Fruit fly (Drosophila melanogaster) whole organism, embryonic: ENCODE data around the gene Enoph.

Experiments
- Antp ChIP-seq: fragments of 200-800 bp; sonication (Bioruptor generic); optimal IDR thresholded peaks from 3 replicates; lab custom pipeline; 2016; ENCODE audit warnings: missing biosample characterization, missing genetic modification characterization
- CG10274 ChIP-seq: fragments of 200-800 bp; sonication (Bioruptor generic); optimal IDR thresholded peaks from 3 replicates; lab custom pipeline; 2017; ENCODE audit warnings: missing biosample characterization, mild to moderate bottlenecking, missing genetic modification characterization
- CG10979 ChIP-seq: fragments of 200-800 bp; sonication (Bioruptor generic); optimal IDR thresholded peaks from 2 replicates; lab custom pipeline; 2018; ENCODE audit warnings: missing biosample characterization, mild to moderate bottlenecking, missing genetic modification characterization, moderate library complexity
- CG12071 ChIP-seq: fragments of 200-800 bp; sonication (Bioruptor generic); optimal IDR thresholded peaks from 3 replicates; lab custom pipeline; 2018; ENCODE audit warnings: missing biosample characterization, mild to moderate bottlenecking, missing genetic modification characterization
- CG12659 ChIP-seq: fragments of 200-800 bp; sonication (Bioruptor generic); optimal IDR thresholded peaks from 3 replicates; lab custom pipeline; 2017; ENCODE audit warnings: mild to moderate bottlenecking, missing biosample characterization, missing genetic modification reagents, missing genetic modification characterization
- CG13894 ChIP-seq: fragments of 200-800 bp; sonication (Bioruptor generic); optimal IDR thresholded peaks from 3 replicates; lab custom pipeline; 2018; ENCODE audit warnings: missing biosample characterization, mild to moderate bottlenecking, missing genetic modification characterization, moderate library complexity
- CG17359 ChIP-seq: fragments of 200-800 bp; sonication (Bioruptor generic); optimal IDR thresholded peaks from 3 replicates; lab custom pipeline; 2018; ENCODE audit warnings: missing biosample characterization, mild to moderate bottlenecking, missing genetic modification characterization, moderate library complexity
- CG17829 ChIP-seq: fragments of 200-800 bp; optimal IDR thresholded peaks from 2 replicates; lab custom pipeline; 2019; ENCODE audit warnings: missing biosample characterization, mild to moderate bottlenecking, missing genetic modification characterization, moderate library complexity
- CG1832 ChIP-seq: fragments of 200-800 bp; sonication (Bioruptor generic); optimal IDR thresholded peaks from 2 replicates; lab custom pipeline; 2017; ENCODE audit warnings: missing biosample characterization, mild to moderate bottlenecking, missing genetic modification characterization, inconsistent platforms
- CG18599 ChIP-seq: fragments of 200-800 bp; sonication (Bioruptor generic); optimal IDR thresholded peaks from 3 replicates; lab custom pipeline; 2017; ENCODE audit warnings: missing biosample characterization, missing genetic modification characterization, mild to moderate bottlenecking, moderate library complexity, missing genetic modification reagents
- CG18764 ChIP-seq: fragments of 200-800 bp; sonication (Bioruptor generic); optimal IDR thresholded peaks from 3 replicates; lab custom pipeline; 2016; ENCODE audit warnings: missing biosample characterization, missing genetic modification characterization
- CG2116 ChIP-seq: fragments of 200-800 bp; sonication (Bioruptor generic); optimal IDR thresholded peaks from 3 replicates; lab custom pipeline; 2018; ENCODE audit warnings: missing biosample characterization, mild to moderate bottlenecking, missing genetic modification characterization
- CG2678 ChIP-seq: fragments of 200-800 bp; sonication (Bioruptor generic); optimal IDR thresholded peaks from 3 replicates; lab custom pipeline; 2019; ENCODE audit warnings: missing biosample characterization, mild to moderate bottlenecking, missing genetic modification characterization, moderate library complexity
- CG31365 ChIP-seq: fragments of 200-800 bp; sonication (Bioruptor generic); optimal IDR thresholded peaks from 2 replicates; lab custom pipeline; 2018; ENCODE audit warnings: missing biosample characterization, mild to moderate bottlenecking, missing genetic modification characterization
- CG31441 ChIP-seq: fragments of 200-800 bp; sonication (Bioruptor generic); IDR thresholded peaks from 2 replicates; pipeline ENCODE4 v1.3.6; 2022; ENCODE audit warnings: missing biosample characterization, missing genetic modification characterization
- CG32767 ChIP-seq: fragments of 200-800 bp; sonication (Bioruptor generic); IDR thresholded peaks from 2 replicates; pipeline ENCODE4 v1.3.6; 2022; ENCODE audit warnings: missing biosample characterization, missing genetic modification characterization
- CG4424 ChIP-seq: fragments of 200-800 bp; sonication (Bioruptor generic); optimal IDR thresholded peaks from 3 replicates; lab custom pipeline; 2016; ENCODE audit warnings: missing biosample characterization, missing genetic modification characterization
- CG6689 ChIP-seq: fragments of 200-800 bp; sonication (Bioruptor generic); IDR thresholded peaks from 2 replicates; pipeline ENCODE4 v1.3.6; 2022; ENCODE audit warnings: missing biosample characterization, missing genetic modification characterization
- CG7839 ChIP-seq: fragments of 200-800 bp; sonication (Bioruptor generic); optimal IDR thresholded peaks from 3 replicates; lab custom pipeline; 2018; ENCODE audit warnings: missing biosample characterization, mild to moderate bottlenecking, missing genetic modification characterization, moderate library complexity
- CG9727 ChIP-seq: fragments of 200-800 bp; sonication (Bioruptor generic); optimal IDR thresholded peaks from 3 replicates; lab custom pipeline; 2017; ENCODE audit warnings: missing biosample characterization, mild to moderate bottlenecking, missing genetic modification characterization
- CG9876 ChIP-seq: fragments of 200-800 bp; sonication (Bioruptor generic); optimal IDR thresholded peaks from 2 replicates; lab custom pipeline; 2016; ENCODE audit warnings: missing biosample characterization, missing genetic modification characterization
- Chrac-16 ChIP-seq: fragments of 200-800 bp; sonication (Bioruptor generic); optimal IDR thresholded peaks from 3 replicates; lab custom pipeline; 2016; ENCODE audit warnings: missing biosample characterization, missing genetic modification characterization
- Dbx ChIP-seq: fragments of 200-800 bp; sonication (Bioruptor generic); IDR thresholded peaks from 3 replicates; pipeline ENCODE4 v1.3.6; 2022; ENCODE audit warnings: missing biosample characterization, missing genetic modification characterization
- Dref ChIP-seq: fragments of 200-800 bp; sonication (Bioruptor generic); IDR thresholded peaks from 2 replicates; pipeline ENCODE4 v1.3.6; 2022; ENCODE audit warnings: missing biosample characterization, missing genetic modification characterization
- Drgx ChIP-seq: fragments of 200-800 bp; sonication (Bioruptor generic); IDR thresholded peaks from 2 replicates; pipeline ENCODE4 v1.3.6; 2022; ENCODE audit warnings: missing biosample characterization, missing genetic modification characterization
- H15 ChIP-seq: fragments of 200-800 bp; sonication (Bioruptor generic); IDR thresholded peaks from 3 replicates; pipeline ENCODE4 v1.3.6; 2022; ENCODE audit warnings: missing biosample characterization, missing genetic modification characterization
- HHEX ChIP-seq: fragments of 200-800 bp; sonication (Bioruptor generic); optimal IDR thresholded peaks from 3 replicates; lab custom pipeline; 2017; ENCODE audit warnings: missing biosample characterization, mild to moderate bottlenecking, missing genetic modification characterization, missing genetic modification reagents
- HLHmδ ChIP-seq: fragments of 200-800 bp; sonication (Bioruptor generic); optimal IDR thresholded peaks from 2 replicates; lab custom pipeline; 2018; ENCODE audit warnings: missing biosample characterization, mild to moderate bottlenecking, missing genetic modification characterization, moderate library complexity
- Hey ChIP-seq: fragments of 200-800 bp; sonication (Bioruptor generic); optimal IDR thresholded peaks from 3 replicates; lab custom pipeline; 2018; ENCODE audit warnings: missing biosample characterization, mild to moderate bottlenecking, missing genetic modification characterization
- Hmx ChIP-seq: fragments of 200-800 bp; sonication (Bioruptor generic); optimal IDR thresholded peaks from 2 replicates; lab custom pipeline; 2016; ENCODE audit warnings: missing biosample characterization, missing genetic modification characterization
- Hr51 ChIP-seq, 2 experiments: fragments of 200-800 bp; sonication (Bioruptor generic); optimal IDR thresholded peaks; 2 replicates in 1 of 2; 3 replicates in 1 of 2; lab custom pipeline; 2016 to 2018; ENCODE audit warnings: missing biosample characterization in 2 of 2, missing genetic modification characterization in 2 of 2, mild to moderate bottlenecking in 1 of 2, moderate library complexity in 1 of 2
- NFAT ChIP-seq: fragments of 200-800 bp; sonication (Bioruptor generic); IDR thresholded peaks from 2 replicates; pipeline ENCODE4 v1.3.6; 2022; ENCODE audit warnings: missing biosample characterization, missing genetic modification characterization
- PHDP ChIP-seq: fragments of 200-800 bp; sonication (Bioruptor generic); optimal IDR thresholded peaks from 3 replicates; lab custom pipeline; 2018; ENCODE audit warnings: missing biosample characterization, mild to moderate bottlenecking, missing genetic modification characterization, moderate library complexity
- Xrp1 ChIP-seq: fragments of 200-800 bp; sonication (Bioruptor generic); IDR thresholded peaks from 2 replicates; pipeline ENCODE4 v1.3.6; 2022; ENCODE audit warnings: missing biosample characterization, missing genetic modification characterization
- ara ChIP-seq: fragments of 200-800 bp; sonication (Bioruptor generic); IDR thresholded peaks from 2 replicates; pipeline ENCODE4 v1.3.6; 2022; ENCODE audit warnings: missing biosample characterization, missing genetic modification characterization
- chinmo ChIP-seq: fragments of 200-800 bp; sonication (Bioruptor generic); IDR thresholded peaks from 4 replicates; pipeline ENCODE4 v1.3.6; 2022; ENCODE audit warnings: missing biosample characterization, missing genetic modification characterization; ENCODE audit not compliant: partially characterized antibody
- croc ChIP-seq: fragments of 200-800 bp; sonication (Bioruptor generic); conservative IDR thresholded peaks from 3 replicates; pipeline ENCODE4 v1.3.6; 2022; ENCODE audit warnings: missing biosample characterization, missing genetic modification characterization
- dmrt11E ChIP-seq: fragments of 200-800 bp; sonication (Bioruptor generic); optimal IDR thresholded peaks from 3 replicates; lab custom pipeline; 2018; ENCODE audit warnings: missing biosample characterization, mild to moderate bottlenecking, missing genetic modification characterization, moderate library complexity
- fru ChIP-seq: fragments of >200 bp; optimal IDR thresholded peaks from 2 replicates; lab custom pipeline; 2017
- fu2 ChIP-seq: fragments of 200-800 bp; sonication (Bioruptor generic); optimal IDR thresholded peaks from 2 replicates; lab custom pipeline; 2016; ENCODE audit warnings: missing biosample characterization, missing genetic modification characterization
- hth ChIP-seq: fragments of >200 bp; optimal IDR thresholded peaks from 2 replicates; lab custom pipeline; 2017; ENCODE audit warnings: inconsistent platforms
- kay ChIP-seq: fragments of 200-800 bp; sonication (Bioruptor generic); optimal IDR thresholded peaks from 2 replicates; lab custom pipeline; 2016; ENCODE audit warnings: missing biosample characterization, missing genetic modification characterization
- lilli ChIP-seq: fragments of 200-800 bp; sonication (Bioruptor generic); optimal IDR thresholded peaks from 3 replicates; lab custom pipeline; 2016; ENCODE audit warnings: missing biosample characterization, missing genetic modification characterization
- maf-S ChIP-seq: fragments of 200-800 bp; sonication (Bioruptor generic); optimal IDR thresholded peaks from 2 replicates; lab custom pipeline; 2016; ENCODE audit warnings: missing biosample characterization, missing genetic modification characterization
- pan ChIP-seq, 4 experiments: fragments of >200 bp in 3 of 4; fragments of 200-800 bp in 1 of 4; sonication (Bioruptor generic) in 1 of 4; optimal IDR thresholded peaks in 3 of 4; IDR thresholded peaks in 1 of 4; 2 replicates each; pipeline versions ENCODE4 v1.3.6 to Lab custom; 2017 to 2022; ENCODE audit warnings: missing biosample characterization in 2 of 4, missing genetic modification characterization in 2 of 4, mixed read lengths in 1 of 4
- pfk ChIP-seq: fragments of 200-800 bp; sonication (Bioruptor generic); optimal IDR thresholded peaks from 2 replicates; lab custom pipeline; 2018; ENCODE audit warnings: missing biosample characterization, mild to moderate bottlenecking, missing genetic modification characterization, moderate library complexity
- pho ChIP-seq: fragments of 200-800 bp; sonication (Bioruptor generic); optimal IDR thresholded peaks from 2 replicates; lab custom pipeline; 2016; ENCODE audit warnings: missing biosample characterization, missing genetic modification characterization
- pnt ChIP-seq: fragments of 200-800 bp; sonication (Bioruptor generic); optimal IDR thresholded peaks from 3 replicates; lab custom pipeline; 2016; ENCODE audit warnings: missing biosample characterization, missing genetic modification characterization
- schlank ChIP-seq: fragments of 200-800 bp; sonication (Bioruptor generic); optimal IDR thresholded peaks from 2 replicates; lab custom pipeline; 2018; ENCODE audit warnings: missing biosample characterization, mild to moderate bottlenecking, missing genetic modification characterization
- tx ChIP-seq: fragments of 200-800 bp; sonication (Bioruptor generic); optimal IDR thresholded peaks from 2 replicates; lab custom pipeline; 2016; ENCODE audit warnings: missing biosample characterization, missing genetic modification characterization
- zen2 ChIP-seq: fragments of 200-800 bp; sonication (Bioruptor generic); IDR thresholded peaks from 3 replicates; pipeline ENCODE4 v1.3.6; 2022; ENCODE audit warnings: missing biosample characterization, missing genetic modification characterization; ENCODE audit not compliant: partially characterized antibody

Gene Enoph

DNA sequence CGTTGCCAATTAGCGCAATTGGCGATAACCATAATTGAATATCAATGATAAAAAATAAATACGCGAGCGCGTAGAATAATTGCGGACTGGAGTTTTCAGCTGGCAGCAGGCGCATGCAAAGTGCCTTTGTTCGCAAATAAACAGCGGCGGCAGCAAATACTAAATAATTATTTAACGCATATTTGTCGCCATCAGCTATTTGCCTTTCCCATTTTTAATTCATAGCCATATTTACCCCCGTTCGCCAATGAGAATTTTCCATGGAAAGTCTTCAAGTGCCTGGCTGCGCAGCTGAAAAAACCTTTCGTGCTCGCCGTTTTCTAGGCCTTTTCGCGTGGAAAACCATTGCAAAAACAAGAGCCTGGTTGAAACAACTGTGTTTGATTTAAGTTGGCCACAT, 45.4 kb upstream of the Enoph start (continued):
- TF ChIP-seq CG18764 (GFP tag; lab: Kevin White, UChicago) (no peak), Hey (tag; lab: Kevin White, UChicago) (no peak), HLHmδ (GFP tag; lab: Kevin White, UChicago) (no peak), Hr51 (GFP tag; optimal IDR thresholded peaks at IDR 0.05; lab: Kevin White, UChicago) (no peak), CG4424 (GFP tag; lab: Kevin White, UChicago) (no peak), CG9876 (GFP tag; lab: Kevin White, UChicago) (no peak), pnt (GFP tag; lab: Kevin White, UChicago) (no peak), Chrac-16 (GFP tag; lab: Kevin White, UChicago) (no peak), tx (GFP tag; lab: Kevin White, UChicago) (no peak), CG2116 (GFP tag; lab: Kevin White, UChicago) (no peak), maf-S (GFP tag; lab: Kevin White, UChicago) (no peak), CG32767 (no peak), CG12071 (GFP tag; lab: Kevin White, UChicago) (no peak), Xrp1 (GFP tag; lab: Robert Waterston, UW) (no peak), schlank (peak; percentile 36), Hmx (no peak), pfk (GFP tag; lab: Kevin White, UChicago) (no peak), pan (optimal IDR thresholded peaks at IDR 0.05; lab: Kevin White, UChicago) (no peak), pan (GFP tag; optimal IDR thresholded peaks at IDR 0.05 in 1 of 2, IDR thresholded peaks at IDR 0.05 in 1 of 2) (no peak), Antp (GFP tag; lab: Kevin White, UChicago) (no peak), fu2 (GFP tag; lab: Kevin White, UChicago) (no peak), CG2678 (tag; lab: Kevin White, UChicago) (peak; percentile 46), CG10979 (tag; lab: Kevin White, UChicago) (no peak), CG12659 (peak; percentile 15), Dbx (GFP tag; lab: Robert Waterston, UW) (peak; percentile 59; the same call in 1 of the 3 replicates), fru (no peak), H15 (GFP tag; lab: Robert Waterston, UW) (no peak), PHDP (peak; percentile 21), CG9727 (GFP tag; lab: Kevin White, UChicago) (peak; percentile 34), hth (lab: Kevin White, UChicago) (no peak), zen2 (no peak), chinmo (no peak), HHEX (GFP tag; lab: Kevin White, UChicago) (no peak), CG1832 (GFP tag; lab: Kevin White, UChicago) (no peak), ara (no peak), CG17829 (no peak), kay (GFP tag; lab: Kevin White, UChicago) (no peak), CG7839 (no peak), CG6689 (GFP tag; lab: Robert Waterston, UW) (no peak), NFAT (GFP tag; lab: Robert Waterston, UW) (0 out of 2 replicates have a peak, but pooled peaks have one; percentile 29), CG13894 (tag; lab: Kevin White, UChicago) (peak; percentile 15), pho (GFP tag; lab: Kevin White, UChicago) (peak; percentile 30), croc (no peak), dmrt11E (no peak), Dref (GFP tag; lab: Robert Waterston, UW) (no peak), CG31441 (no peak), Drgx (GFP tag; lab: Robert Waterston, UW) (no peak), lilli (GFP tag; lab: Kevin White, UChicago) (no peak), CG18599 (GFP tag; lab: Kevin White, UChicago) (peak; percentile 75), CG17359 (no peak), CG10274 (GFP tag; lab: Kevin White, UChicago) (no peak), CG31365 (tag; lab: Kevin White, UChicago) (no peak)
